In the genomic region with DNA sequence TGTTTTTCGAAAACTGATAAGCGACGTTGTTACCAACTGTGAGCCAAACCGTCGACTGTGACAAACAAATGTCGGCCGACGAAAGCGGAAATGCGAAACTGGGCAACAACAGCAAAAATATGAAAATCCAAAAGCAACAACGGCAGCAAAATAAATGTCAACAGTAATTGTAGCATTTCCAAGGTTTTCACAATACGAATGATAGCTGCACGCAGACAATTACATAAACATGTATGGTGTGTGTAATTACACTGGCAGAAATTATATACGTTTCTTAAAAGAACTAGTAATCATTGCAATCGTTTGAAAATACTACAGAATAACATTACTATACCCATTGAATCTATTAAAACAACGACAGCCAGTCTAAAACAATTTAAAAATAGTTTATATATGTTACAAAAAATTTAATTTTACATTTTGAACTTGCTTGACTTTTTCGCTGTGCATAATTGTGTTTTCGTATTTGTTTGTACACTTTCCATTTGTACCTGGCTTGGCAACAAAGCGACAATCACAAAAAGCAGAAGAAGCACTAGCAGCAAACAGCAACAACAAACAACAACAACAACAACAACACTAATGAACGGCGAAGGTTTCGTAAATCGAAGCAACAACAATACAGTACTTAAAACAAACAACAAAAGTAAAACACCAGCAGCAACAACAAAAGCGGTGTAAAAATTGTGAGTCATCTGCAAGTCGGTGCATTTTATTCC, we compare ENCODE assay signal across 1 fruit fly cellular context.
TF ChIP-seq lines count a peak whose summit lies in the region.

No protein-coding gene starts in this region.

TF ChIP-seq in whole organism, embryonic, 481 proteins besides CTCF, POLR2A, EP300 and RAD21 (continued from another document and continues in another):
- TF ChIP-seq unpg (GFP tag; optimal IDR thresholded peaks at IDR 0.05; lab: Kevin White, UChicago), result peak; percentile 89
- peak; percentile 78 for TF ChIP-seq Ptx1 (GFP tag; IDR thresholded peaks at IDR 0.05; lab: Robert Waterston, UW)
- no peak for TF ChIP-seq Ets97D (GFP tag; optimal IDR thresholded peaks at IDR 0.05; lab: Kevin White, UChicago)
- peak; percentile 58 for TF ChIP-seq az2 (GFP tag; optimal IDR thresholded peaks at IDR 0.05; lab: Kevin White, UChicago)
- TF ChIP-seq PHDP (tag; optimal IDR thresholded peaks at IDR 0.05; lab: Kevin White, UChicago), result peak; percentile 86
- peak; percentile 5 for TF ChIP-seq CG10209 (GFP tag; optimal IDR thresholded peaks at IDR 0.05; lab: Kevin White, UChicago)
- peak; percentile 70 for TF ChIP-seq CG32532 (GFP tag; IDR thresholded peaks at IDR 0.05; lab: Robert Waterston, UW)
- TF ChIP-seq bcd (GFP tag; optimal IDR thresholded peaks at IDR 0.05; lab: Kevin White, UChicago), result peak; percentile 25
- TF ChIP-seq pan (optimal IDR thresholded peaks at IDR 0.05; lab: Kevin White, UChicago), result no peak
- TF ChIP-seq pan (GFP tag; optimal IDR thresholded peaks at IDR 0.05 in 1 of 2, IDR thresholded peaks at IDR 0.05 in 1 of 2), result peak in 1 of 2 experiments; percentile 89
- peak; percentile 77 for TF ChIP-seq Fer3 (tag; optimal IDR thresholded peaks at IDR 0.05; lab: Kevin White, UChicago)
- peak; percentile 19 for TF ChIP-seq HmgZ (tag; optimal IDR thresholded peaks at IDR 0.05; lab: Kevin White, UChicago)
- peak; percentile 16 for TF ChIP-seq CG8290 (GFP tag; optimal IDR thresholded peaks at IDR 0.05; lab: Kevin White, UChicago)
- peak in 1 of 2 experiments; percentile 40 for TF ChIP-seq CG8290 (tag; optimal IDR thresholded peaks at IDR 0.05; lab: Kevin White, UChicago)
- TF ChIP-seq CG10565 (GFP tag; optimal IDR thresholded peaks at IDR 0.05; lab: Kevin White, UChicago), result peak; percentile 26
- peak; percentile 62 for TF ChIP-seq CG9817 (tag; optimal IDR thresholded peaks at IDR 0.05; lab: Kevin White, UChicago)
- peak; percentile 82 for TF ChIP-seq CG2712 (tag; optimal IDR thresholded peaks at IDR 0.05; lab: Kevin White, UChicago)
- TF ChIP-seq kah (GFP tag; optimal IDR thresholded peaks at IDR 0.05; lab: Kevin White, UChicago), result no peak
- peak; percentile 43 for TF ChIP-seq Elba2 (GFP tag; optimal IDR thresholded peaks at IDR 0.05; lab: Kevin White, UChicago)
- TF ChIP-seq CG3726 (GFP tag; IDR thresholded peaks at IDR 0.05; lab: Robert Waterston, UW), result peak; percentile 63; the same call in 1 of the 3 replicates
- TF ChIP-seq Drgx (GFP tag; IDR thresholded peaks at IDR 0.05; lab: Robert Waterston, UW), result peak; percentile 58
- TF ChIP-seq CG3847 (GFP tag; IDR thresholded peaks at IDR 0.05; lab: Robert Waterston, UW), result peak; percentile 51; the same call in 1 of the 2 replicates
- TF ChIP-seq CG16815 (GFP tag; optimal IDR thresholded peaks at IDR 0.05; lab: Kevin White, UChicago), result peak; percentile 15
- peak; percentile 15 for TF ChIP-seq seq (GFP tag; IDR thresholded peaks at IDR 0.05; lab: Robert Waterston, UW)
- TF ChIP-seq CG31388 (GFP tag; optimal IDR thresholded peaks at IDR 0.05; lab: Kevin White, UChicago), result peak; percentile 21
- TF ChIP-seq prd (optimal IDR thresholded peaks at IDR 0.05; lab: Kevin White, UChicago), result no peak
- TF ChIP-seq prd (GFP tag; IDR thresholded peaks at IDR 0.05; lab: Robert Waterston, UW), result peak; percentile 95
- no peak for TF ChIP-seq tx (GFP tag; optimal IDR thresholded peaks at IDR 0.05; lab: Kevin White, UChicago)
- no peak for TF ChIP-seq zfh2 (GFP tag; optimal IDR thresholded peaks at IDR 0.05; lab: Kevin White, UChicago)
- TF ChIP-seq dimm (GFP tag; IDR thresholded peaks at IDR 0.05; lab: Robert Waterston, UW), result peak; percentile 53; the same call in 1 of the 2 replicates
- peak; percentile 22 for TF ChIP-seq dm (GFP tag; optimal IDR thresholded peaks at IDR 0.05; lab: Kevin White, UChicago)
- peak; percentile 82 for TF ChIP-seq esg (GFP tag; conservative IDR thresholded peaks at IDR 0.05; lab: Robert Waterston, UW)
- peak; percentile 62; the same call in 1 of the 3 replicates for TF ChIP-seq CG2889 (GFP tag; IDR thresholded peaks at IDR 0.05; lab: Robert Waterston, UW)
- peak; percentile 42 for TF ChIP-seq CG9215 (GFP tag; IDR thresholded peaks at IDR 0.05; lab: Robert Waterston, UW)
- TF ChIP-seq Chrac-16 (GFP tag; optimal IDR thresholded peaks at IDR 0.05; lab: Kevin White, UChicago), result peak; percentile 38
- TF ChIP-seq Atf3 (GFP tag; optimal IDR thresholded peaks at IDR 0.05; lab: Kevin White, UChicago), result no peak
- peak; percentile 71 for TF ChIP-seq CG7271 (tag; optimal IDR thresholded peaks at IDR 0.05; lab: Kevin White, UChicago)
- TF ChIP-seq Eip74EF (GFP tag; optimal IDR thresholded peaks at IDR 0.05; lab: Kevin White, UChicago), result peak in 1 of 2 experiments; percentile 78
- peak; percentile 75; the same call in 2 of the 3 replicates for TF ChIP-seq C15 (GFP tag; IDR thresholded peaks at IDR 0.05; lab: Robert Waterston, UW)
- TF ChIP-seq wdn (GFP tag; IDR thresholded peaks at IDR 0.05; lab: Robert Waterston, UW), result peak; percentile 72
- TF ChIP-seq Lim3 (GFP tag; IDR thresholded peaks at IDR 0.05; lab: Robert Waterston, UW), result no peak
- no peak for TF ChIP-seq unc-4 (GFP tag; IDR thresholded peaks at IDR 0.05; lab: Robert Waterston, UW; ENCODE audit: partially characterized antibody)
- peak; percentile 37; the same call in 1 of the 2 replicates for TF ChIP-seq CG32767 (GFP tag; IDR thresholded peaks at IDR 0.05; lab: Robert Waterston, UW)
- TF ChIP-seq NfI (GFP tag; optimal IDR thresholded peaks at IDR 0.05; lab: Kevin White, UChicago), result peak; percentile 46
- TF ChIP-seq fd3F (GFP tag; optimal IDR thresholded peaks at IDR 0.05; lab: Kevin White, UChicago), result peak; percentile 72
- no peak for TF ChIP-seq Bdp1 (GFP tag; optimal IDR thresholded peaks at IDR 0.05; lab: Kevin White, UChicago)
- TF ChIP-seq CG4282 (GFP tag; optimal IDR thresholded peaks at IDR 0.05; lab: Kevin White, UChicago), result no peak
- peak; percentile 71; the same call in 1 of the 2 replicates for TF ChIP-seq cas (GFP tag; IDR thresholded peaks at IDR 0.05; lab: Robert Waterston, UW)
- peak; percentile 39 for TF ChIP-seq Meics (GFP tag; optimal IDR thresholded peaks at IDR 0.05; lab: Kevin White, UChicago)
- TF ChIP-seq CG32772 (GFP tag; IDR thresholded peaks at IDR 0.05; lab: Robert Waterston, UW), result peak; percentile 83
- peak; percentile 58 for TF ChIP-seq exex (tag; optimal IDR thresholded peaks at IDR 0.05; lab: Kevin White, UChicago)
- TF ChIP-seq slp2 (GFP tag; optimal IDR thresholded peaks at IDR 0.05; lab: Kevin White, UChicago), result peak; percentile 28
- TF ChIP-seq twi (tag; optimal IDR thresholded peaks at IDR 0.05; lab: Kevin White, UChicago), result peak; percentile 25
- TF ChIP-seq sna (GFP tag; IDR thresholded peaks at IDR 0.05; lab: Robert Waterston, UW; ENCODE audit: partially characterized antibody), result no peak
- TF ChIP-seq ap (GFP tag; IDR thresholded peaks at IDR 0.05; lab: Robert Waterston, UW), result peak; percentile 75
- no peak for TF ChIP-seq lov (optimal IDR thresholded peaks at IDR 0.05; lab: Kevin White, UChicago)
- peak; percentile 78; the same call in 1 of the 3 replicates for TF ChIP-seq lov (GFP tag; IDR thresholded peaks at IDR 0.05; lab: Robert Waterston, UW)
- TF ChIP-seq inv (GFP tag; IDR thresholded peaks at IDR 0.05; lab: Robert Waterston, UW; ENCODE audit: partially characterized antibody), result no peak
- TF ChIP-seq CG42726 (GFP tag; IDR thresholded peaks at IDR 0.05; lab: Robert Waterston, UW; ENCODE audit: partially characterized antibody), result no peak
- no peak for TF ChIP-seq CG1233 (GFP tag; optimal IDR thresholded peaks at IDR 0.05; lab: Kevin White, UChicago)
- no peak for TF ChIP-seq sr (GFP tag; IDR thresholded peaks at IDR 0.05; lab: Robert Waterston, UW)
- peak; percentile 41 for TF ChIP-seq CG11504 (tag; optimal IDR thresholded peaks at IDR 0.05; lab: Kevin White, UChicago)
- peak; percentile 82 for TF ChIP-seq Ada2b (GFP tag; IDR thresholded peaks at IDR 0.05; lab: Robert Waterston, UW)
- peak; percentile 71 for TF ChIP-seq Ssrp (tag; optimal IDR thresholded peaks at IDR 0.05; lab: Kevin White, UChicago)
- peak; percentile 94 for TF ChIP-seq zf30C (GFP tag; optimal IDR thresholded peaks at IDR 0.05; lab: Kevin White, UChicago)
- peak; percentile 31 for TF ChIP-seq CG10654 (GFP tag; optimal IDR thresholded peaks at IDR 0.05; lab: Kevin White, UChicago)
- TF ChIP-seq caup (GFP tag; optimal IDR thresholded peaks at IDR 0.05; lab: Kevin White, UChicago; ENCODE audit: severe bottlenecking), result peak; percentile 32
- peak; percentile 73 for TF ChIP-seq Blimp-1 (GFP tag; optimal IDR thresholded peaks at IDR 0.05; lab: Kevin White, UChicago)
- TF ChIP-seq HmgD (GFP tag; optimal IDR thresholded peaks at IDR 0.05; lab: Kevin White, UChicago), result no peak
- TF ChIP-seq CG8765 (GFP tag; IDR thresholded peaks at IDR 0.05; lab: Robert Waterston, UW), result peak; percentile 61; the same call in 1 of the 2 replicates
- TF ChIP-seq CG8924 (tag; optimal IDR thresholded peaks at IDR 0.05; lab: Kevin White, UChicago), result peak; percentile 19
- TF ChIP-seq HLH4C (GFP tag; IDR thresholded peaks at IDR 0.05; lab: Robert Waterston, UW; ENCODE audit: partially characterized antibody), result no peak
- TF ChIP-seq CG11696 (GFP tag; IDR thresholded peaks at IDR 0.05; lab: Robert Waterston, UW), result no peak
- no peak for TF ChIP-seq trh (GFP tag; optimal IDR thresholded peaks at IDR 0.05; lab: Kevin White, UChicago)
- TF ChIP-seq H15 (GFP tag; IDR thresholded peaks at IDR 0.05; lab: Robert Waterston, UW), result peak; percentile 81
- no peak for TF ChIP-seq fu2 (GFP tag; optimal IDR thresholded peaks at IDR 0.05; lab: Kevin White, UChicago)
- TF ChIP-seq tap (tag; optimal IDR thresholded peaks at IDR 0.05; lab: Kevin White, UChicago), result peak; percentile 73
- TF ChIP-seq CG4424 (GFP tag; optimal IDR thresholded peaks at IDR 0.05; lab: Kevin White, UChicago), result peak; percentile 53
- TF ChIP-seq cato (GFP tag; optimal IDR thresholded peaks at IDR 0.05; lab: Kevin White, UChicago; ENCODE audit: borderline replicate concordance), result peak; percentile 7
- no peak for TF ChIP-seq pita (GFP tag; optimal IDR thresholded peaks at IDR 0.05; lab: Kevin White, UChicago)
- no peak for TF ChIP-seq cad (GFP tag; optimal IDR thresholded peaks at IDR 0.05; lab: Kevin White, UChicago)
- TF ChIP-seq CG12299 (tag; optimal IDR thresholded peaks at IDR 0.05; lab: Kevin White, UChicago), result peak; percentile 63
- peak; percentile 70 for TF ChIP-seq CG14667 (GFP tag; IDR thresholded peaks at IDR 0.05; lab: Robert Waterston, UW)
- peak; percentile 23; the same call in 1 of the 2 replicates for TF ChIP-seq CG17612 (GFP tag; IDR thresholded peaks at IDR 0.05; lab: Robert Waterston, UW)
- TF ChIP-seq CG2678 (tag; optimal IDR thresholded peaks at IDR 0.05; lab: Kevin White, UChicago), result peak; percentile 56
- TF ChIP-seq CG18599 (GFP tag; optimal IDR thresholded peaks at IDR 0.05; lab: Kevin White, UChicago), result no peak
- no peak for TF ChIP-seq z (GFP tag; IDR thresholded peaks at IDR 0.05; lab: Robert Waterston, UW)
- peak; percentile 56 for TF ChIP-seq CG1647 (GFP tag; optimal IDR thresholded peaks at IDR 0.05; lab: Kevin White, UChicago)
- TF ChIP-seq Oli (tag; optimal IDR thresholded peaks at IDR 0.05; lab: Kevin White, UChicago), result peak; percentile 75
- TF ChIP-seq CG34422 (GFP tag; IDR thresholded peaks at IDR 0.05; lab: Robert Waterston, UW), result peak; percentile 36
- TF ChIP-seq nerfin-2 (GFP tag; IDR thresholded peaks at IDR 0.05; lab: Robert Waterston, UW; ENCODE audit: partially characterized antibody), result no peak
- TF ChIP-seq sim (GFP tag; IDR thresholded peaks at IDR 0.05; lab: Robert Waterston, UW), result peak; percentile 85
- TF ChIP-seq bsh (GFP tag; optimal IDR thresholded peaks at IDR 0.05; lab: Kevin White, UChicago), result peak in 1 of 2 experiments; percentile 86
- peak; percentile 64 for TF ChIP-seq klu (GFP tag; IDR thresholded peaks at IDR 0.05; lab: Robert Waterston, UW)
- TF ChIP-seq CG12769 (tag; optimal IDR thresholded peaks at IDR 0.05; lab: Kevin White, UChicago), result peak; percentile 51
- TF ChIP-seq CG10147 (GFP tag; optimal IDR thresholded peaks at IDR 0.05; lab: Kevin White, UChicago), result peak; percentile 32
- peak; percentile 17 for TF ChIP-seq cwo (GFP tag; optimal IDR thresholded peaks at IDR 0.05; lab: Kevin White, UChicago)
- TF ChIP-seq CG6689 (GFP tag; IDR thresholded peaks at IDR 0.05; lab: Robert Waterston, UW), result peak; percentile 63
- TF ChIP-seq amos (GFP tag; IDR thresholded peaks at IDR 0.05; lab: Robert Waterston, UW; ENCODE audit: partially characterized antibody), result no peak
- TF ChIP-seq CG14050 (GFP tag; IDR thresholded peaks at IDR 0.05; lab: Robert Waterston, UW), result peak; percentile 70
- TF ChIP-seq H2.0 (GFP tag; IDR thresholded peaks at IDR 0.05; lab: Robert Waterston, UW), result peak; percentile 69
- peak; percentile 99 for TF ChIP-seq CG4360 (GFP tag; IDR thresholded peaks at IDR 0.05; lab: Robert Waterston, UW)
- TF ChIP-seq so (GFP tag; IDR thresholded peaks at IDR 0.05; lab: Robert Waterston, UW), result peak; percentile 40; the same call in 1 of the 3 replicates
- peak; percentile 76 for TF ChIP-seq CG8388 (GFP tag; optimal IDR thresholded peaks at IDR 0.05; lab: Kevin White, UChicago)
- peak; percentile 32 for TF ChIP-seq Bteb2 (GFP tag; optimal IDR thresholded peaks at IDR 0.05; lab: Kevin White, UChicago)
- no peak for TF ChIP-seq en (GFP tag; optimal IDR thresholded peaks at IDR 0.05; lab: Kevin White, UChicago)
- TF ChIP-seq Rfx (GFP tag; IDR thresholded peaks at IDR 0.05; lab: Robert Waterston, UW), result peak; percentile 85
- no peak for TF ChIP-seq BEAF-32 (GFP tag; optimal IDR thresholded peaks at IDR 0.05; lab: Kevin White, UChicago)
- peak; percentile 35 for TF ChIP-seq lbe (GFP tag; optimal IDR thresholded peaks at IDR 0.05; lab: Kevin White, UChicago)
- peak; percentile 34; the same call in 1 of the 3 replicates for TF ChIP-seq Dbx (GFP tag; IDR thresholded peaks at IDR 0.05; lab: Robert Waterston, UW)
- peak; percentile 61; the same call in 1 of the 2 replicates for TF ChIP-seq CG7372 (GFP tag; IDR thresholded peaks at IDR 0.05; lab: Robert Waterston, UW)
- TF ChIP-seq CG10959 (GFP tag; IDR thresholded peaks at IDR 0.05; lab: Robert Waterston, UW), result peak; percentile 75
- TF ChIP-seq CG17568 (GFP tag; optimal IDR thresholded peaks at IDR 0.05; lab: Kevin White, UChicago), result peak; percentile 67
- TF ChIP-seq ase (GFP tag; IDR thresholded peaks at IDR 0.05; lab: Robert Waterston, UW), result peak; percentile 74
- no peak for TF ChIP-seq CG13296 (GFP tag; optimal IDR thresholded peaks at IDR 0.05; lab: Kevin White, UChicago)
- peak; percentile 77 for TF ChIP-seq CG13424 (tag; optimal IDR thresholded peaks at IDR 0.05; lab: Kevin White, UChicago)
- TF ChIP-seq disco-r (GFP tag; optimal IDR thresholded peaks at IDR 0.05; lab: Kevin White, UChicago), result no peak
- peak; percentile 72 for TF ChIP-seq sob (GFP tag; IDR thresholded peaks at IDR 0.05; lab: Robert Waterston, UW)
- peak; percentile 63 for TF ChIP-seq chm (GFP tag; IDR thresholded peaks at IDR 0.05; lab: Robert Waterston, UW)
- no peak for TF ChIP-seq fru (optimal IDR thresholded peaks at IDR 0.05; lab: Kevin White, UChicago)
